Fruit fly (Drosophila melanogaster): Measurements from ENCODE around the gene TBC1D23.

The TBC1D23 gene

DNA sequence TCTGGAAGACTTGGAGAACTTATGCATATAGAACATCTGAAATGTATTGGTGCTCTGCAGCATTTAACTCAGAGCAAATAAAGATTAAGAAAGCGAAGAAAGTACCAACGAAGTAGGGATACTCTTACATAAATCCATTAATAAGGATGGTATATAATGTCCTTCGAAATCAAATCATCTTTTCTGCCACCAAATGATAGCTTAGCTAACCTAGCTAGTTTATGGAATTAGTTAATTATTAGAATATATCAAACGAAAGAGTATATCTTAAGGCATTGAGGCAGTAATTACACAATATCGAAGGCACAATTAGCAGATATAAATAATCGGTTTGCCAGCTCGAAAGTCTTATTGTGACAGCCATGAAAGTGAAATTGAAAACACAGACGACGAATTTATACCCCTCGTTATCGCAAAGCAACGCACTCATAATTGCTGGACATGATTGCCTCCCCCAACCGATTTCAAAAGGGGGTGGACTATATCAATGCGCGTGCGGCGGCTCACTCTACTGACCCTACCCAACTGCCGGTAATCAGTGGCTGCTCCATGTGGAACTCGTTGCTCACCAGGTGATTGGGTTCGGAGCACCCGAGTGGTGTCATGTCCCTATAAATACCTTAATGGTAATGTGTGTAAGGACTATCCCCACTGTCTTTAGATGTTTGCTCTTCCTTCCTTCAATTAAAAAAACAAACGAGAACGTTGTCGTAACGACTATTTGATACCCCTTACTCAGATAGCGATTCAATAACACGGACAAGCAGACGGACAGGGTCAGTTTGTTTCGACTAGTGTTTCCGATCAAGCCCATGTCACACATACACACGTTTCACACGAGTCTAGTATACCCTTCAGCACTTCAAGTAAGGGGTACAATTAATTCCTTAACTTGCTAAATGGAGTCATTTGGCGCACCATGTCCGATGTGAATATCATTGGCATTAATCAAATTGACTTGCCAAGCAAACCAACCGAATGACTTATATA, 15.6 kb downstream of the TBC1D23 start (continued):
- 0 out of 2 replicates have a peak, but pooled peaks have one; percentile 8 for TF ChIP-seq ap (GFP tag; IDR thresholded peaks at IDR 0.05)
- TF ChIP-seq CG8924 (tag; optimal IDR thresholded peaks at IDR 0.05) = peak; percentile 58

DNA sequence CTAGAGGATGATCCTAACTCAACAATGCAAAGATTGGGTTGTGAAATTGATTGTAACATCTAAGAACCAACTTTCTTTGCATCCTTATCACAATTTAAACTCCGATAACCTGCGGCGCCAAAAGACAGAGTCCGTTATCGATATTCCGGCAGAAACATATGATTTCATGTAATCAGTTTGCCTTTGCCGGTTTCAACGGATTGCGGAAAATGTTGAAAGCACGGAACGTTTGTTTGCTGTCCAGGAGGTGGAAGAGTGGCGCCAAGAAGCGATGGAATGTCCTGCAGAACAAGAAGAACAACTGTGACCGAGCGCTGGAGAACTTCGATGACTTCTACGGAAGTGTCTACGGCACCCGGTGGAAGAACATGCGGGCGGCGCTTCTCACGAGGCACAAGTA, 18.5 kb downstream of the TBC1D23 start:
- TF ChIP-seq Hr3 (GFP tag; optimal IDR thresholded peaks at IDR 0.05) (no peak), wor (GFP tag; IDR thresholded peaks at IDR 0.05) (no peak), her (GFP tag; optimal IDR thresholded peaks at IDR 0.05) (no peak), Dp (GFP tag; optimal IDR thresholded peaks at IDR 0.05) (peak; percentile 87), CG8359 (GFP tag; optimal IDR thresholded peaks at IDR 0.05; ENCODE audit: borderline replicate concordance) (no peak), Bdp1 (GFP tag; optimal IDR thresholded peaks at IDR 0.05) (no peak), CG16779 (GFP tag; IDR thresholded peaks at IDR 0.05) (no peak), disco-r (GFP tag; optimal IDR thresholded peaks at IDR 0.05) (no peak), BtbVII (GFP tag; optimal IDR thresholded peaks at IDR 0.05) (no peak), CG10147 (GFP tag; optimal IDR thresholded peaks at IDR 0.05) (no peak), CG14441 (GFP tag; IDR thresholded peaks at IDR 0.05) (no peak), Fer2 (tag; optimal IDR thresholded peaks at IDR 0.05) (no peak), cwo (GFP tag; optimal IDR thresholded peaks at IDR 0.05) (no peak), gro (GFP tag; optimal IDR thresholded peaks at IDR 0.05) (no peak), Gsc (GFP tag; IDR thresholded peaks at IDR 0.05) (no peak), gsb-n (tag; optimal IDR thresholded peaks at IDR 0.05) (no peak), CG30431 (GFP tag; optimal IDR thresholded peaks at IDR 0.05) (no peak), pan (optimal IDR thresholded peaks at IDR 0.05) (no peak), pan (GFP tag; optimal IDR thresholded peaks at IDR 0.05 in 1 of 2, IDR thresholded peaks at IDR 0.05 in 1 of 2) (no peak), amos (GFP tag; IDR thresholded peaks at IDR 0.05; ENCODE audit: partially characterized antibody) (no peak; the same call in 1 of the 2 replicates), gce (GFP tag; IDR thresholded peaks at IDR 0.05) (no peak), shn (GFP tag; optimal IDR thresholded peaks at IDR 0.05) (no peak), org-1 (GFP tag; optimal IDR thresholded peaks at IDR 0.05) (no peak), CG17568 (GFP tag; optimal IDR thresholded peaks at IDR 0.05) (no peak), CG17361 (GFP tag; IDR thresholded peaks at IDR 0.05) (no peak), Atf-2 (GFP tag; optimal IDR thresholded peaks at IDR 0.05) (no peak), Dref (GFP tag; IDR thresholded peaks at IDR 0.05) (peak; percentile 69), Lpt (GFP tag; optimal IDR thresholded peaks at IDR 0.05) (no peak), CG4360 (GFP tag; IDR thresholded peaks at IDR 0.05) (no peak), Scr (GFP tag; IDR thresholded peaks at IDR 0.05; ENCODE audit: partially characterized antibody) (peak; percentile 58), Jarid2 (GFP tag; optimal IDR thresholded peaks at IDR 0.05) (no peak), insv (GFP tag; optimal IDR thresholded peaks at IDR 0.05) (no peak), CG1832 (GFP tag; optimal IDR thresholded peaks at IDR 0.05) (no peak), CG8388 (GFP tag; optimal IDR thresholded peaks at IDR 0.05) (no peak), ac (GFP tag; optimal IDR thresholded peaks at IDR 0.05) (no peak), sisA (GFP tag; IDR thresholded peaks at IDR 0.05) (no peak), sr (GFP tag; IDR thresholded peaks at IDR 0.05) (no peak), Sox102F (GFP tag; optimal IDR thresholded peaks at IDR 0.05) (no peak), vvl (GFP tag; IDR thresholded peaks at IDR 0.05) (no peak), hbn (GFP tag; IDR thresholded peaks at IDR 0.05; ENCODE audit: partially characterized antibody) (peak; percentile 53; the same call in 1 of the 2 replicates), grau (tag; optimal IDR thresholded peaks at IDR 0.05) (no peak), CG17912 (GFP tag; optimal IDR thresholded peaks at IDR 0.05) (no peak), trh (GFP tag; optimal IDR thresholded peaks at IDR 0.05) (no peak), NK7.1 (GFP tag; optimal IDR thresholded peaks at IDR 0.05) (no peak), CTCF (GFP tag; optimal IDR thresholded peaks at IDR 0.05) (no peak), MESR4 (GFP tag; optimal IDR thresholded peaks at IDR 0.05) (no peak)

Measured in whole organism, embryonic.